Worm (Caenorhabditis elegans) whole organism, late embryonic: ENCODE measurements around the gene etc-1.
A peak's percentile ranks its signal among the peaks of the same experiment; 100 is the strongest.

ENCODE experiments used
- C08G9.2 ChIP-seq: sonication (generic microtip); optimal IDR thresholded peaks from 2 replicates; lab custom pipeline; 2016; ENCODE audit warnings: mild to moderate bottlenecking, missing genetic modification characterization, moderate library complexity, missing compliant biosample characterization
- C38D4.7 ChIP-seq: fragments of 200-800 bp; sonication (Bioruptor generic); optimal IDR thresholded peaks from 2 replicates; lab custom pipeline; 2018; ENCODE audit warnings: mild to moderate bottlenecking, missing genetic modification characterization, moderate library complexity, missing compliant biosample characterization
- K02D7.2 ChIP-seq: sonication (generic microtip); optimal IDR thresholded peaks from 2 replicates; lab custom pipeline; 2017; ENCODE audit warnings: mild to moderate bottlenecking, missing genetic modification characterization, missing compliant biosample characterization
- T23F11.4 ChIP-seq: fragments of 200-800 bp; sonication (Bioruptor generic); optimal IDR thresholded peaks from 2 replicates; lab custom pipeline; 2018; ENCODE audit warnings: mild to moderate bottlenecking, missing genetic modification characterization, missing compliant biosample characterization
- Y22D7AL.16 ChIP-seq: sonication (generic microtip); optimal IDR thresholded peaks from 2 replicates; lab custom pipeline; 2016; ENCODE audit warnings: missing genetic modification characterization, missing compliant biosample characterization
- ahr-1 ChIP-seq: sonication (generic microtip); optimal IDR thresholded peaks from 2 replicates; lab custom pipeline; 2016; ENCODE audit warnings: missing genetic modification characterization, missing compliant biosample characterization
- ama-1 ChIP-seq: fragments of 150-350 bp; optimal IDR thresholded peaks from 2 replicates; lab custom pipeline; 2014
- ceh-19 ChIP-seq: fragments of 200-800 bp; sonication (Bioruptor generic); optimal IDR thresholded peaks from 2 replicates; lab custom pipeline; 2018; ENCODE audit warnings: mild to moderate bottlenecking, missing genetic modification characterization, missing compliant biosample characterization
- ceh-2 ChIP-seq: sonication (generic microtip); optimal IDR thresholded peaks from 2 replicates; lab custom pipeline; 2016; ENCODE audit warnings: missing genotype, missing genetic modification characterization, missing compliant biosample characterization
- ceh-22 ChIP-seq: sonication (generic microtip); optimal IDR thresholded peaks from 2 replicates; lab custom pipeline; 2017; ENCODE audit warnings: missing biosample characterization, missing genetic modification characterization
- ceh-24 ChIP-seq: sonication (generic microtip); optimal IDR thresholded peaks from 2 replicates; lab custom pipeline; 2016; ENCODE audit warnings: mild to moderate bottlenecking, missing genetic modification characterization, missing compliant biosample characterization
- ceh-30 ChIP-seq: fragments of 150-350 bp; optimal IDR thresholded peaks from 2 replicates; lab custom pipeline; 2014; ENCODE audit warnings: missing biosample characterization, missing genetic modification characterization
- ceh-31 ChIP-seq: sonication (generic microtip); optimal IDR thresholded peaks from 2 replicates; lab custom pipeline; 2016; ENCODE audit warnings: missing genetic modification characterization, missing compliant biosample characterization
- ceh-34 ChIP-seq: sonication (generic microtip); optimal IDR thresholded peaks from 2 replicates; lab custom pipeline; 2016; ENCODE audit warnings: mild to moderate bottlenecking, missing genetic modification characterization, missing compliant biosample characterization
- ceh-45 ChIP-seq: fragments of 200-800 bp; sonication (Bioruptor generic); IDR thresholded peaks from 2 replicates; pipeline ENCODE4 v1.3.6; 2022; ENCODE audit warnings: missing genetic modification reagents, missing genetic modification characterization, missing compliant biosample characterization
- ceh-9 ChIP-seq: sonication (generic microtip); optimal IDR thresholded peaks from 2 replicates; lab custom pipeline; 2016; ENCODE audit warnings: mild to moderate bottlenecking, missing genetic modification characterization, inconsistent platforms, missing compliant biosample characterization
- che-1 ChIP-seq: sonication (generic microtip); optimal IDR thresholded peaks from 2 replicates; lab custom pipeline; 2016; ENCODE audit warnings: mild to moderate bottlenecking, missing genetic modification characterization, missing compliant biosample characterization
- elt-4 ChIP-seq: sonication (generic microtip); optimal IDR thresholded peaks from 2 replicates; lab custom pipeline; 2016; ENCODE audit warnings: missing genetic modification characterization, missing compliant biosample characterization
- ets-4 ChIP-seq: sonication (generic microtip); optimal IDR thresholded peaks from 2 replicates; lab custom pipeline; 2016; ENCODE audit warnings: missing genetic modification characterization, missing compliant biosample characterization
- eyg-1 ChIP-seq: sonication (generic microtip); optimal IDR thresholded peaks from 2 replicates; lab custom pipeline; 2016; ENCODE audit warnings: missing genotype, missing genetic modification characterization, missing compliant biosample characterization
- fax-1 ChIP-seq: sonication (generic microtip); optimal IDR thresholded peaks from 2 replicates; lab custom pipeline; 2016; ENCODE audit warnings: missing genotype, missing genetic modification characterization, missing compliant biosample characterization
- fkh-10 ChIP-seq: fragments of 150-350 bp; optimal IDR thresholded peaks from 2 replicates; lab custom pipeline; 2014; ENCODE audit warnings: missing biosample characterization, missing genetic modification reagents, missing genetic modification characterization
- fkh-6 ChIP-seq: sonication (generic microtip); optimal IDR thresholded peaks from 2 replicates; lab custom pipeline; 2016; ENCODE audit warnings: missing genetic modification characterization, missing compliant biosample characterization
- gmeb-2 ChIP-seq: sonication (generic microtip); optimal IDR thresholded peaks from 2 replicates; lab custom pipeline; 2016; ENCODE audit warnings: missing genetic modification characterization, inconsistent platforms, missing compliant biosample characterization
- hlh-13 ChIP-seq: fragments of 200-800 bp; sonication (Bioruptor generic); optimal IDR thresholded peaks from 2 replicates; lab custom pipeline; 2018; ENCODE audit warnings: mild to moderate bottlenecking, missing genetic modification characterization, missing compliant biosample characterization
- hlh-15 ChIP-seq: sonication (generic microtip); optimal IDR thresholded peaks from 2 replicates; lab custom pipeline; 2016; ENCODE audit warnings: missing genetic modification characterization, missing compliant biosample characterization
- lim-6 ChIP-seq: sonication (generic microtip); optimal IDR thresholded peaks from 2 replicates; lab custom pipeline; 2016; ENCODE audit warnings: missing genetic modification characterization, missing compliant biosample characterization
- lin-11 ChIP-seq: fragments of 200-800 bp; sonication (Bioruptor generic); optimal IDR thresholded peaks from 2 replicates; lab custom pipeline; 2018; ENCODE audit warnings: mild to moderate bottlenecking, missing genetic modification characterization, missing compliant biosample characterization
- madf-2 ChIP-seq: sonication (generic microtip); optimal IDR thresholded peaks from 2 replicates; lab custom pipeline; 2017; ENCODE audit warnings: missing genetic modification characterization, missing compliant biosample characterization
- nhr-11 ChIP-seq: fragments of 150-350 bp; optimal IDR thresholded peaks from 2 replicates; lab custom pipeline; 2014; ENCODE audit warnings: missing biosample characterization, missing genetic modification characterization
- nhr-232 ChIP-seq: sonication (generic microtip); optimal IDR thresholded peaks from 2 replicates; lab custom pipeline; 2016; ENCODE audit warnings: missing genetic modification characterization, missing compliant biosample characterization
- npax-4 ChIP-seq: sonication (generic microtip); optimal IDR thresholded peaks from 2 replicates; lab custom pipeline; 2016; ENCODE audit warnings: missing genetic modification characterization, missing compliant biosample characterization
- odd-2 ChIP-seq: sonication (generic microtip); optimal IDR thresholded peaks from 2 replicates; lab custom pipeline; 2017; ENCODE audit warnings: antibody characterized with exemption, mild to moderate bottlenecking, missing genetic modification characterization, missing compliant biosample characterization
- pag-3 ChIP-seq: sonication (generic microtip); optimal IDR thresholded peaks from 2 replicates; lab custom pipeline; 2016; ENCODE audit warnings: missing compliant biosample characterization, missing genetic modification characterization, borderline replicate concordance
- pat-9 ChIP-seq: fragments of 200-800 bp; sonication (Bioruptor generic); optimal IDR thresholded peaks from 2 replicates; lab custom pipeline; 2018; ENCODE audit warnings: mild to moderate bottlenecking, missing genetic modification characterization, moderate library complexity, missing compliant biosample characterization
- pax-1 ChIP-seq: fragments of 150-350 bp; optimal IDR thresholded peaks from 2 replicates; lab custom pipeline; 2014; ENCODE audit warnings: missing biosample characterization, missing genetic modification characterization
- pha-4 ChIP-seq: fragments of 150-350 bp; optimal IDR thresholded peaks from 2 replicates; lab custom pipeline; 2018; ENCODE audit warnings: missing biosample characterization, missing genetic modification reagents, missing genetic modification characterization
- pqm-1 ChIP-seq: sonication (generic microtip); optimal IDR thresholded peaks from 2 replicates; lab custom pipeline; 2016; ENCODE audit warnings: missing genetic modification characterization, missing compliant biosample characterization
- pros-1 ChIP-seq: fragments of 150-350 bp; optimal IDR thresholded peaks from 2 replicates; lab custom pipeline; 2014; ENCODE audit warnings: missing biosample characterization, missing genetic modification reagents, missing genetic modification characterization
- ref-2 ChIP-seq: sonication (generic microtip); optimal IDR thresholded peaks from 2 replicates; lab custom pipeline; 2016; ENCODE audit warnings: missing genetic modification characterization, missing compliant biosample characterization
- rnt-1 ChIP-seq: sonication (generic microtip); optimal IDR thresholded peaks from 2 replicates; lab custom pipeline; 2016; ENCODE audit warnings: missing genetic modification characterization, missing compliant biosample characterization
- sdc-2 ChIP-seq: sonication (generic microtip); optimal IDR thresholded peaks from 2 replicates; lab custom pipeline; 2016; ENCODE audit warnings: missing genotype, missing genetic modification characterization, missing compliant biosample characterization
- sox-2 ChIP-seq: fragments of 200-800 bp; sonication (Bioruptor generic); IDR thresholded peaks from 2 replicates; pipeline ENCODE4 v1.3.6; 2022; ENCODE audit warnings: missing genetic modification reagents, missing genetic modification characterization, missing compliant biosample characterization
- sox-4 ChIP-seq: sonication (generic microtip); optimal IDR thresholded peaks from 2 replicates; lab custom pipeline; 2017; ENCODE audit warnings: mild to moderate bottlenecking, missing genetic modification characterization, inconsistent platforms, missing compliant biosample characterization
- syd-9 ChIP-seq: sonication (generic microtip); optimal IDR thresholded peaks from 2 replicates; lab custom pipeline; 2016; ENCODE audit warnings: mild to moderate bottlenecking, missing genetic modification characterization, moderate library complexity, missing compliant biosample characterization
- tbx-7 ChIP-seq: sonication (generic microtip); optimal IDR thresholded peaks from 2 replicates; lab custom pipeline; 2016; ENCODE audit warnings: missing genotype, missing genetic modification characterization, missing compliant biosample characterization
- ttx-3 ChIP-seq: sonication (generic microtip); optimal IDR thresholded peaks from 2 replicates; lab custom pipeline; 2016; ENCODE audit warnings: missing genetic modification reagents, missing genetic modification characterization, missing compliant biosample characterization
- unc-55 ChIP-seq: sonication (generic microtip); optimal IDR thresholded peaks from 2 replicates; lab custom pipeline; 2017; ENCODE audit warnings: missing biosample characterization, missing genetic modification reagents, missing genetic modification characterization
- zip-5 ChIP-seq: sonication (generic microtip); optimal IDR thresholded peaks from 2 replicates; lab custom pipeline; 2016; ENCODE audit warnings: missing genetic modification characterization, missing compliant biosample characterization
- ztf-16 ChIP-seq: sonication (generic microtip); optimal IDR thresholded peaks from 2 replicates; lab custom pipeline; 2017; ENCODE audit warnings: missing genetic modification characterization, missing compliant biosample characterization

Gene etc-1

ce11 chrII:8714913-8715447 is 50.3 kb downstream of the etc-1 start, which contains the start of the genes rab-21 and T01B7.13:
Gene rab-21, minus strand, starts transcription at chrII:8715013.
Gene T01B7.13, plus strand, starts transcription at chrII:8715397.
- TF ChIP-seq odd-2 (tag; lab: Kevin White, UChicago) (no peak), ceh-9 (tag; lab: Kevin White, UChicago) (no peak), ref-2 (no peak), pat-9 (tag; lab: Kevin White, UChicago) (no peak), nhr-232 (tag; lab: Kevin White, UChicago) (no peak), fkh-6 (tag; lab: Kevin White, UChicago) (no peak), K02D7.2 (tag; lab: Kevin White, UChicago) (no peak), pax-1 (tag; lab: Kevin White, UChicago) (no peak), ztf-16 (tag; lab: Kevin White, UChicago) (no peak)

ce11 chrII:8716231-8716878 is 51.7 kb downstream of the etc-1 start, which contains the start of the genes cyn-11 and T01B7.5:
Gene cyn-11, minus strand, starts transcription at chrII:8716281.
Gene T01B7.5, plus strand, starts transcription at chrII:8716828.
- TF ChIP-seq ceh-45 (GFP tag; lab: Robert Waterston, UW) (no peak), sox-4 (no peak), nhr-232 (tag; lab: Kevin White, UChicago) (no peak), hlh-15 (no peak), unc-55 (no peak), tbx-7 (tag; lab: Kevin White, UChicago) (no peak), ceh-31 (tag; lab: Kevin White, UChicago) (peak; percentile 18), C08G9.2 (no peak), ahr-1 (tag; lab: Kevin White, UChicago) (no peak), lin-11 (tag; lab: Kevin White, UChicago) (no peak), ama-1 (no peak), elt-4 (tag; lab: Kevin White, UChicago) (no peak), ztf-16 (tag; lab: Kevin White, UChicago) (no peak), pha-4 (tag; lab: Kevin White, UChicago) (no peak), nhr-11 (tag; lab: Kevin White, UChicago) (no peak), madf-2 (tag; lab: Kevin White, UChicago) (no peak), hlh-13 (GFP tag; lab: Kevin White, UChicago) (no peak), Y22D7AL.16 (tag; lab: Kevin White, UChicago) (no peak), T23F11.4 (no peak), lim-6 (tag; lab: Kevin White, UChicago) (no peak), fkh-10 (GFP tag; lab: Kevin White, UChicago) (no peak), sox-2 (GFP tag; lab: Robert Waterston, UW) (no peak; the same call in 1 of the 2 replicates), fax-1 (tag; lab: Kevin White, UChicago) (no peak), ceh-24 (tag; lab: Kevin White, UChicago) (no peak), npax-4 (tag; lab: Kevin White, UChicago) (no peak), eyg-1 (tag; lab: Kevin White, UChicago) (peak; percentile 46), rnt-1 (tag; lab: Kevin White, UChicago) (no peak), pros-1 (no peak), pqm-1 (tag; lab: Kevin White, UChicago) (no peak), ets-4 (tag; lab: Kevin White, UChicago) (no peak), pag-3 (tag; lab: Kevin White, UChicago) (no peak), ceh-2 (peak; percentile 22), C38D4.7 (GFP tag; lab: Kevin White, UChicago) (no peak), ceh-9 (tag; lab: Kevin White, UChicago) (no peak), ttx-3 (tag; lab: Kevin White, UChicago) (peak; percentile 25), syd-9 (no peak), ceh-22 (tag; lab: Kevin White, UChicago) (no peak), zip-5 (tag; lab: Kevin White, UChicago) (no peak), gmeb-2 (tag; lab: Kevin White, UChicago) (no peak), sdc-2 (no peak), che-1 (tag; lab: Kevin White, UChicago) (no peak), ceh-34 (tag; lab: Kevin White, UChicago) (peak; percentile 6), ref-2 (no peak), ceh-30 (no peak), ceh-19 (no peak)
